Fruit fly (Drosophila melanogaster) whole organism, embryonic: ENCODE data around the gene ZIPIC.

ENCODE experiments used
- Adf1 ChIP-seq: fragments of 200-800 bp; sonication (Bioruptor generic); IDR thresholded peaks from 2 replicates; pipeline ENCODE4 v1.3.6; 2022; ENCODE audit warnings: missing biosample characterization, missing genetic modification characterization
- B-H2 ChIP-seq: fragments of 200-800 bp; sonication (Bioruptor generic); optimal IDR thresholded peaks from 2 replicates; lab custom pipeline; 2018; ENCODE audit warnings: missing biosample characterization, mild to moderate bottlenecking, missing genetic modification characterization
- CG10209 ChIP-seq: fragments of 200-800 bp; sonication (Bioruptor generic); optimal IDR thresholded peaks from 3 replicates; lab custom pipeline; 2017; ENCODE audit warnings: missing biosample characterization, mild to moderate bottlenecking, missing genetic modification characterization, missing genetic modification reagents
- CG11696 ChIP-seq: fragments of 200-800 bp; sonication (Bioruptor generic); IDR thresholded peaks from 2 replicates; pipeline ENCODE4 v1.3.6; 2022; ENCODE audit warnings: missing biosample characterization, missing genetic modification characterization
- CG15696 ChIP-seq: fragments of 200-800 bp; sonication (Bioruptor generic); optimal IDR thresholded peaks from 2 replicates; lab custom pipeline; 2019; ENCODE audit warnings: missing biosample characterization, mild to moderate bottlenecking, missing genetic modification characterization, moderate library complexity
- CG17385 ChIP-seq: fragments of 200-800 bp; sonication (Bioruptor generic); optimal IDR thresholded peaks from 3 replicates; lab custom pipeline; 2018; ENCODE audit warnings: missing biosample characterization, mild to moderate bottlenecking, missing genetic modification characterization
- CG18476 ChIP-seq: fragments of 200-800 bp; sonication (Bioruptor generic); optimal IDR thresholded peaks from 2 replicates; lab custom pipeline; 2016; ENCODE audit warnings: missing biosample characterization, mild to moderate bottlenecking, missing genetic modification characterization
- CG2116 ChIP-seq: fragments of 200-800 bp; sonication (Bioruptor generic); optimal IDR thresholded peaks from 3 replicates; lab custom pipeline; 2018; ENCODE audit warnings: missing biosample characterization, mild to moderate bottlenecking, missing genetic modification characterization
- CG31441 ChIP-seq: fragments of 200-800 bp; sonication (Bioruptor generic); IDR thresholded peaks from 2 replicates; pipeline ENCODE4 v1.3.6; 2022; ENCODE audit warnings: missing biosample characterization, missing genetic modification characterization
- CG33557 ChIP-seq: fragments of 200-800 bp; sonication (Bioruptor generic); optimal IDR thresholded peaks from 2 replicates; lab custom pipeline; 2019; ENCODE audit warnings: missing biosample characterization, mild to moderate bottlenecking, missing genetic modification characterization, moderate library complexity
- CG34224 ChIP-seq: fragments of 200-800 bp; sonication (Bioruptor generic); IDR thresholded peaks from 3 replicates; pipeline ENCODE4 v1.3.6; 2022; ENCODE audit warnings: missing biosample characterization, missing genetic modification characterization; ENCODE audit not compliant: partially characterized antibody
- CG4282 ChIP-seq: fragments of 200-800 bp; sonication (Bioruptor generic); optimal IDR thresholded peaks from 2 replicates; lab custom pipeline; 2016; ENCODE audit warnings: missing biosample characterization, missing genetic modification characterization
- CG6689 ChIP-seq: fragments of 200-800 bp; sonication (Bioruptor generic); IDR thresholded peaks from 2 replicates; pipeline ENCODE4 v1.3.6; 2022; ENCODE audit warnings: missing biosample characterization, missing genetic modification characterization
- CG7963 ChIP-seq: fragments of 200-800 bp; sonication (Bioruptor generic); IDR thresholded peaks from 3 replicates; pipeline ENCODE4 v1.3.6; 2022; ENCODE audit warnings: missing biosample characterization, missing genetic modification characterization; ENCODE audit not compliant: partially characterized antibody
- CG8944 ChIP-seq: fragments of 200-800 bp; sonication (Bioruptor generic); optimal IDR thresholded peaks from 3 replicates; lab custom pipeline; 2016; ENCODE audit warnings: missing biosample characterization, missing genetic modification characterization
- Deaf1 ChIP-seq: fragments of 200-800 bp; optimal IDR thresholded peaks from 3 replicates; lab custom pipeline; 2019; ENCODE audit warnings: missing biosample characterization, mild to moderate bottlenecking, missing genetic modification characterization, moderate library complexity
- Ets97D ChIP-seq: fragments of 200-800 bp; sonication (Bioruptor generic); optimal IDR thresholded peaks from 3 replicates; lab custom pipeline; 2016; ENCODE audit warnings: missing biosample characterization, missing genetic modification characterization
- Gug ChIP-seq: fragments of 200-800 bp; sonication (Bioruptor generic); IDR thresholded peaks from 4 replicates; pipeline ENCODE4 v1.3.6; 2022; ENCODE audit warnings: missing biosample characterization, missing genetic modification characterization
- HLH3B ChIP-seq: fragments of 200-800 bp; sonication (Bioruptor generic); IDR thresholded peaks from 2 replicates; pipeline ENCODE4 v1.3.6; 2022; ENCODE audit warnings: missing biosample characterization, missing genetic modification characterization
- HLH4C ChIP-seq: fragments of 200-800 bp; sonication (Bioruptor generic); IDR thresholded peaks from 3 replicates; pipeline ENCODE4 v1.3.6; 2022; ENCODE audit warnings: missing biosample characterization, missing genetic modification characterization; ENCODE audit not compliant: partially characterized antibody
- HLH54F ChIP-seq: fragments of 200-800 bp; sonication (Bioruptor generic); optimal IDR thresholded peaks from 3 replicates; lab custom pipeline; 2016; ENCODE audit warnings: missing biosample characterization, missing genetic modification characterization
- Hr3 ChIP-seq: fragments of 200-800 bp; sonication (Bioruptor generic); optimal IDR thresholded peaks from 3 replicates; lab custom pipeline; 2016; ENCODE audit warnings: missing biosample characterization, missing genetic modification characterization
- Hr39 ChIP-seq: fragments of >200 bp; optimal IDR thresholded peaks from 2 replicates; lab custom pipeline; 2017
- Mes4 ChIP-seq: fragments of 200-800 bp; sonication (Bioruptor generic); optimal IDR thresholded peaks from 2 replicates; lab custom pipeline; 2016; ENCODE audit warnings: missing biosample characterization, missing genetic modification characterization
- Pdp1 ChIP-seq, 2 experiments: fragments of 200-800 bp; sonication (Bioruptor generic); optimal IDR thresholded peaks; 3 replicates each; lab custom pipeline; 2016; ENCODE audit warnings: missing biosample characterization in 2 of 2, missing genetic modification characterization in 2 of 2, mild to moderate bottlenecking in 1 of 2, moderate library complexity in 1 of 2
- Scr ChIP-seq: fragments of 200-800 bp; sonication (Bioruptor generic); IDR thresholded peaks from 2 replicates; pipeline ENCODE4 v1.3.6; 2022; ENCODE audit warnings: missing biosample characterization, missing genetic modification characterization; ENCODE audit not compliant: partially characterized antibody
- Sox102F ChIP-seq: fragments of 200-800 bp; sonication (Bioruptor generic); optimal IDR thresholded peaks from 2 replicates; lab custom pipeline; 2018; ENCODE audit warnings: missing biosample characterization, mild to moderate bottlenecking, missing genetic modification characterization, moderate library complexity
- amos ChIP-seq: fragments of 200-800 bp; sonication (Bioruptor generic); IDR thresholded peaks from 2 replicates; pipeline ENCODE4 v1.3.6; 2022; ENCODE audit warnings: missing biosample characterization, missing genetic modification characterization; ENCODE audit not compliant: partially characterized antibody
- bbx ChIP-seq: fragments of 200-800 bp; sonication (Bioruptor generic); IDR thresholded peaks from 2 replicates; pipeline ENCODE4 v1.3.6; 2022; ENCODE audit warnings: missing biosample characterization, missing genetic modification characterization; ENCODE audit not compliant: partially characterized antibody
- bigmax ChIP-seq: fragments of 200-800 bp; sonication (Bioruptor generic); optimal IDR thresholded peaks from 2 replicates; lab custom pipeline; 2018; ENCODE audit warnings: missing biosample characterization, mild to moderate bottlenecking, missing genetic modification characterization
- cas ChIP-seq: fragments of 200-800 bp; sonication (Bioruptor generic); IDR thresholded peaks from 2 replicates; pipeline ENCODE4 v1.3.6; 2022; ENCODE audit warnings: missing biosample characterization, missing genetic modification characterization
- corto ChIP-seq: fragments of 200-800 bp; sonication (Bioruptor generic); optimal IDR thresholded peaks from 2 replicates; lab custom pipeline; 2016; ENCODE audit warnings: missing biosample characterization, mild to moderate bottlenecking, missing genetic modification characterization, moderate library complexity
- crc ChIP-seq: fragments of 200-800 bp; sonication (Bioruptor generic); optimal IDR thresholded peaks from 2 replicates; lab custom pipeline; 2016; ENCODE audit warnings: missing biosample characterization, missing genetic modification characterization
- croc ChIP-seq: fragments of 200-800 bp; sonication (Bioruptor generic); conservative IDR thresholded peaks from 3 replicates; pipeline ENCODE4 v1.3.6; 2022; ENCODE audit warnings: missing biosample characterization, missing genetic modification characterization
- exex ChIP-seq: fragments of 200-800 bp; sonication (Bioruptor generic); optimal IDR thresholded peaks from 4 replicates; lab custom pipeline; 2018; ENCODE audit warnings: missing biosample characterization, mild to moderate bottlenecking, missing genetic modification characterization, moderate library complexity
- ftz-f1 ChIP-seq: fragments of 200-800 bp; sonication (Bioruptor generic); optimal IDR thresholded peaks from 2 replicates; lab custom pipeline; 2016; ENCODE audit warnings: missing biosample characterization, missing genetic modification characterization
- ham ChIP-seq: fragments of 200-800 bp; sonication (Bioruptor generic); IDR thresholded peaks from 2 replicates; pipeline ENCODE4 v1.3.6; 2022; ENCODE audit warnings: missing biosample characterization, missing genetic modification characterization
- hbn ChIP-seq: fragments of 200-800 bp; sonication (Bioruptor generic); IDR thresholded peaks from 2 replicates; pipeline ENCODE4 v1.3.6; 2022; ENCODE audit warnings: missing biosample characterization, missing genetic modification characterization; ENCODE audit not compliant: partially characterized antibody
- klu ChIP-seq: fragments of 200-800 bp; sonication (Bioruptor generic); IDR thresholded peaks from 2 replicates; pipeline ENCODE4 v1.3.6; 2022; ENCODE audit warnings: missing biosample characterization, missing genetic modification characterization
- nau ChIP-seq: fragments of 200-800 bp; sonication (Bioruptor generic); optimal IDR thresholded peaks from 3 replicates; lab custom pipeline; 2017; ENCODE audit warnings: missing biosample characterization, mild to moderate bottlenecking, missing genetic modification characterization, missing genetic modification reagents
- nom ChIP-seq: fragments of 200-800 bp; sonication (Bioruptor generic); optimal IDR thresholded peaks from 2 replicates; lab custom pipeline; 2017; ENCODE audit warnings: missing biosample characterization, missing genetic modification characterization, mild to moderate bottlenecking, moderate library complexity, missing genetic modification reagents
- odd ChIP-seq: fragments of 200-800 bp; sonication (Bioruptor generic); optimal IDR thresholded peaks from 2 replicates; lab custom pipeline; 2017; ENCODE audit warnings: missing biosample characterization, mild to moderate bottlenecking, missing genetic modification characterization
- pita ChIP-seq: fragments of 200-800 bp; sonication (Bioruptor generic); optimal IDR thresholded peaks from 2 replicates; lab custom pipeline; 2017; ENCODE audit warnings: missing biosample characterization, mild to moderate bottlenecking, missing genetic modification characterization
- pum ChIP-seq: fragments of 200-800 bp; sonication (Bioruptor generic); optimal IDR thresholded peaks from 2 replicates; lab custom pipeline; 2016; ENCODE audit warnings: missing biosample characterization, missing genetic modification characterization
- repo ChIP-seq: fragments of 200-800 bp; sonication (Bioruptor generic); optimal IDR thresholded peaks from 2 replicates; lab custom pipeline; 2016; ENCODE audit warnings: missing biosample characterization, missing genetic modification characterization
- ro ChIP-seq: fragments of 200-800 bp; sonication (Bioruptor generic); IDR thresholded peaks from 2 replicates; pipeline ENCODE4 v1.3.6; 2022; ENCODE audit warnings: missing biosample characterization, missing genetic modification characterization
- sima ChIP-seq: fragments of 200-800 bp; sonication (Bioruptor generic); optimal IDR thresholded peaks from 2 replicates; lab custom pipeline; 2016; ENCODE audit warnings: missing biosample characterization, missing genetic modification characterization
- trem ChIP-seq: fragments of 200-800 bp; optimal IDR thresholded peaks from 3 replicates; lab custom pipeline; 2019; ENCODE audit warnings: missing biosample characterization, mild to moderate bottlenecking, missing genetic modification characterization, moderate library complexity
- twi ChIP-seq: fragments of 200-800 bp; optimal IDR thresholded peaks from 2 replicates; lab custom pipeline; 2019; ENCODE audit warnings: missing biosample characterization, mild to moderate bottlenecking, missing genetic modification characterization, moderate library complexity
- unc-4 ChIP-seq: fragments of 200-800 bp; sonication (Bioruptor generic); IDR thresholded peaks from 2 replicates; pipeline ENCODE4 v1.3.6; 2022; ENCODE audit warnings: missing biosample characterization, missing genetic modification characterization; ENCODE audit not compliant: partially characterized antibody
- vvl ChIP-seq: fragments of 200-800 bp; sonication (Bioruptor generic); IDR thresholded peaks from 2 replicates; pipeline ENCODE4 v1.3.6; 2022; ENCODE audit warnings: missing biosample characterization, missing genetic modification characterization

The ZIPIC gene

dm6 chr3R:30061154-30061482, 24.4 kb upstream of the ZIPIC start (continued):
- peak; percentile 82 for TF ChIP-seq repo (GFP tag; lab: Kevin White, UChicago)
- peak; percentile 88 for TF ChIP-seq sima
- no peak for TF ChIP-seq ftz-f1 (GFP tag; lab: Kevin White, UChicago)
- peak; percentile 66 for TF ChIP-seq Deaf1 (tag; lab: Kevin White, UChicago)
- peak; percentile 75 for TF ChIP-seq klu
- TF ChIP-seq corto (GFP tag; lab: Kevin White, UChicago) = peak; percentile 55
- no peak for TF ChIP-seq Hr39
- TF ChIP-seq CG6689 (GFP tag; lab: Robert Waterston, UW) = peak; percentile 90
- TF ChIP-seq CG17385 (GFP tag; lab: Kevin White, UChicago) = peak; percentile 70
- peak; percentile 85 for TF ChIP-seq CG11696
- TF ChIP-seq Scr (GFP tag; lab: Robert Waterston, UW) = no peak
- peak; percentile 67 for TF ChIP-seq CG10209 (GFP tag; lab: Kevin White, UChicago)
- TF ChIP-seq pum (GFP tag; lab: Kevin White, UChicago) = peak; percentile 89
- TF ChIP-seq CG2116 (GFP tag; lab: Kevin White, UChicago) = no peak
- peak; percentile 82 for TF ChIP-seq crc
- TF ChIP-seq unc-4 (GFP tag; lab: Robert Waterston, UW) = no peak
- TF ChIP-seq CG34224 = no peak
- TF ChIP-seq exex (tag; lab: Kevin White, UChicago) = peak; percentile 36
- TF ChIP-seq HLH3B = peak; percentile 96
- TF ChIP-seq cas (GFP tag; lab: Robert Waterston, UW) = peak; percentile 52; the same call in 1 of the 2 replicates
- peak; percentile 40; the same call in 1 of the 2 replicates for TF ChIP-seq Adf1 (GFP tag; lab: Robert Waterston, UW)
- peak; percentile 38; the same call in 1 of the 2 replicates for TF ChIP-seq ro (GFP tag; lab: Robert Waterston, UW)
- TF ChIP-seq trem = peak; percentile 88
- no peak for TF ChIP-seq hbn (GFP tag; lab: Robert Waterston, UW)
- TF ChIP-seq Pdp1 (GFP tag; optimal IDR thresholded peaks at IDR 0.05; lab: Kevin White, UChicago) = peak; percentile 87 to 89
- no peak for TF ChIP-seq CG7963 (GFP tag; lab: Robert Waterston, UW)
- TF ChIP-seq Ets97D (GFP tag; lab: Kevin White, UChicago) = peak; percentile 69
- TF ChIP-seq CG4282 (GFP tag; lab: Kevin White, UChicago) = no peak
- peak; percentile 88 for TF ChIP-seq Sox102F (GFP tag; lab: Kevin White, UChicago)
- no peak for TF ChIP-seq CG33557 (GFP tag; lab: Kevin White, UChicago)
- TF ChIP-seq CG8944 (GFP tag; lab: Kevin White, UChicago) = peak; percentile 89
- peak; percentile 90 for TF ChIP-seq CG18476 (GFP tag; lab: Kevin White, UChicago)
- peak; percentile 83 for TF ChIP-seq Gug (GFP tag; lab: Robert Waterston, UW)
- TF ChIP-seq amos = no peak
- TF ChIP-seq Hr3 (GFP tag; lab: Kevin White, UChicago) = peak; percentile 62
- no peak for TF ChIP-seq HLH4C (GFP tag; lab: Robert Waterston, UW)
- TF ChIP-seq nau (GFP tag; lab: Kevin White, UChicago) = peak; percentile 91
- 0 out of 2 replicates have a peak, but pooled peaks have one; percentile 43 for TF ChIP-seq ham
- no peak for TF ChIP-seq bbx (GFP tag; lab: Robert Waterston, UW)
- TF ChIP-seq croc (GFP tag; lab: Robert Waterston, UW) = peak; percentile 83
- peak; percentile 30 for TF ChIP-seq HLH54F (GFP tag; lab: Kevin White, UChicago)
- TF ChIP-seq CG31441 (GFP tag; lab: Robert Waterston, UW) = peak; percentile 82
- peak; percentile 2 for TF ChIP-seq bigmax (GFP tag; lab: Kevin White, UChicago)
- TF ChIP-seq CG15696 (tag; lab: Kevin White, UChicago) = peak; percentile 43
- peak; percentile 78 for TF ChIP-seq nom (GFP tag; lab: Kevin White, UChicago)
- no peak for TF ChIP-seq pita (GFP tag; lab: Kevin White, UChicago)
- TF ChIP-seq odd = peak; percentile 2
- TF ChIP-seq twi (tag; lab: Kevin White, UChicago) = no peak
- TF ChIP-seq vvl (GFP tag; lab: Robert Waterston, UW) = peak; percentile 95
- no peak for TF ChIP-seq B-H2 (GFP tag; lab: Kevin White, UChicago)
- peak; percentile 64 for TF ChIP-seq Mes4 (GFP tag; lab: Kevin White, UChicago)
